Fruit fly (Drosophila melanogaster) Kc167 (cell line): ENCODE results near the gene CG33096.

Experiments used
- Myc ChIP-seq: fragments of >200 bp; optimal IDR thresholded peaks from 2 replicates; lab custom pipeline; 2017; ENCODE audit warnings: missing external identifiers
- Sin3A ChIP-seq: fragments of >200 bp; optimal IDR thresholded peaks from 2 replicates; lab custom pipeline; 2018; ENCODE audit warnings: missing external identifiers
- h ChIP-seq: fragments of >200 bp; optimal IDR thresholded peaks from 3 replicates; lab custom pipeline; 2018; ENCODE audit warnings: missing external identifiers
- insv ChIP-seq: fragments of >200 bp; optimal IDR thresholded peaks from 3 replicates; lab custom pipeline; 2018; ENCODE audit warnings: missing external identifiers
- psq ChIP-seq: fragments of >200 bp; optimal IDR thresholded peaks from 2 replicates; lab custom pipeline; 2017; ENCODE audit warnings: missing external identifiers
- ttk ChIP-seq: sonication (Bioruptor generic); optimal IDR thresholded peaks from 2 replicates; lab custom pipeline; 2017; ENCODE audit warnings: missing external identifiers

The CG33096 gene

DNA sequence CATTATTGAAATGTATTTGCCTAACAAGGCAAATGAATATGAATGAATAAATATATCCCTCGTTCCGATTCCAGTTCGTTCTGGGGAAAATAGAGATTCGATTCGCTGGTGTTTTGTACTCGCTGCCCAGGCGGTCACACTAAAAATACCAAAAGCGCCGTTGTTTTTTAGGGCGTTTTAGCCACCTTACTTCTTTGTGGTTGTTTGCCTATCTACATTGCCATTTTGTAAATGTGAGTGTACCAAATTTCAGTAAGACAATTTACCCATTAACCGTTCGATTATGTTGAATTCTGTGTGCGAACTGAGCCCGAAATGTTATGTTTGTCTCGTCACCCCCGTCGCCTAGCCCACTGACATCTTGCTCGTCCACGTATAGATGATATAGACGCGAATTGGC is at the start of gene CG33096, which contains the start of gene CG33095:
Gene CG33096, plus strand, starts transcription at position 187 of the 400 bp plus-strand sequence.
Gene CG33095, plus strand, starts transcription at position 187 of the 400 bp plus-strand sequence.
- TF ChIP-seq psq (no peak), Myc (lab: Kevin White, UChicago) (no peak), insv (lab: Kevin White, UChicago) (no peak), Sin3A (no peak), h (lab: Kevin White, UChicago) (no peak), ttk (lab: Kevin White, UChicago) (no peak)

DNA sequence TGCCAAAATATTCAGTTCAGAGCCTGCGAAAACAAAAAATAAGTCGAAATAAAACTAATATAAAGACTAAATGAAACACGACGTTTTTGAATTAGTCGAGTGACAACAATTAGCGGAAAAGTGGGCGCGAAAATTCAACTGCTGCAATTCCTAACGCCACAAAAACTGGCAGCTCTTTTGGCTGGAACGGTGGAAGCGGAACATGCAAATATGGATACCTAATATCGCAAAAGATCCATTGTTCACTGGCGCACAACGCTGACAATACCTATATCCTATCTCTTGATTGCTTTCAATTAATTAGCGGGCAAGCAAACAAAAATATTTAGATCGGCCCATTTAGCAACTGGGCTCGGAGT is 48.1 kb upstream of the CG33096 start, which contains the start of gene CG11791:
Gene CG11791, plus strand, starts transcription at position 234 of the 359 bp plus-strand sequence.
- no peak for TF ChIP-seq psq
- TF ChIP-seq Sin3A: no peak
- no peak for TF ChIP-seq h (lab: Kevin White, UChicago)
- TF ChIP-seq Myc (lab: Kevin White, UChicago): no peak
- no peak for TF ChIP-seq insv (lab: Kevin White, UChicago)
- no peak for TF ChIP-seq ttk (lab: Kevin White, UChicago)

DNA sequence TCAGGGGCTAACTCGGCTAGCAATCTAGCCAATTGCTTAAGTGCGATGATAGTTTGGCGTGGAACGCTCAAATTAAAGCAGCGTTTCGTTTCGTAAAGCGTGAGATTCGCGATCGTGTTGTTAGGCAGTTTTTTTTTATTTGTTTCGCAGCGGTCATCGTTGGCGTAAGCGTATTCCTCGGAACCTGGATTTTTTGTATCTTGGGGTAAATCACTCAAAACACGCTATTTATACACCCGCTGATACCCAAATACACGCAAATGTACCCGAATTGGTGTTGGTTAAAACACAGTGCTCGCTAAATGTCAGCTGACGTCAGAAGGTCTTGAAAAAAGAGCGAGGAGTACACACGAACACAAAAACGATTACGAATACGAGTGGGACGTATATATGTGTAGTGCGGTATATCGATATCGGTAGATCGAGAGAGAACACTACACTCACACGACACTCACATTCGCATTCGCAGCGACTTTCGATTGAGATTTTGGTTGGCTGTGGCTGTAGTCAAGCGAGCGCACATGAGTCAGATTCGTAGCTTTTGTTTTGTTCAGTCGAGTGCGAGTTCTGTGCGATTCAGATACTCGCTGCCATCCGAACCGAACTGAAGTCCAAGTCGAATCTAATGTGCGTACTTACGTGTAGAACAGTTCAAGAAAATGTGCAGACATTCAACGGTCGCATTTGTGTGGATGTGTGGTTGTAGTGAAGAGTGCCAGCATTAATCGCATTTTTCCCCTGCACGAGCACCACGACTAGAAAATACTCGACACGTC is 47.5 kb upstream of the CG33096 start:
- TF ChIP-seq insv (lab: Kevin White, UChicago): no peak
- no peak for TF ChIP-seq ttk (lab: Kevin White, UChicago)
- TF ChIP-seq h (lab: Kevin White, UChicago): no peak
- TF ChIP-seq psq: no peak
- TF ChIP-seq Sin3A: no peak
- TF ChIP-seq Myc (lab: Kevin White, UChicago): no peak

DNA sequence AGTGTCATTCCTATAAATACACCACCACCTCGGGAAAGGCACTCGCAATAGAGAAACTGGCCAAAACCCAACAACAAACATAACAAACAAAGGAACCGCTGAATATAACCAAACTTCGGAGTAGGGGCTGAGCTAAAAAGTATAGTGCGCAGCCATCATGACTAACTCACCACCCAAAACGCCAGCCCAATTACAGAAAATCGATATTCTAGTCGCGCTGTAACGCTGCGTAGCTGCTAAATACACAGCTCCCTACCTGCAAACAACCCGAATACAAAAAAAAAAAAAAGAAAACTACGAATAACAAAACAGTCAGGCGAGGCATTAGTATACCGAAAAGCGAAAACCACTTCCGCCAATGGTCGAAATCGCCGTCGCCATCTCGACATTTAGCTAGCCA is 46.8 kb upstream of the CG33096 start:
- no peak for TF ChIP-seq psq
- TF ChIP-seq Myc (lab: Kevin White, UChicago): no peak
- no peak for TF ChIP-seq Sin3A
- no peak for TF ChIP-seq h (lab: Kevin White, UChicago)
- TF ChIP-seq insv (lab: Kevin White, UChicago): no peak
- TF ChIP-seq ttk (lab: Kevin White, UChicago): no peak

DNA sequence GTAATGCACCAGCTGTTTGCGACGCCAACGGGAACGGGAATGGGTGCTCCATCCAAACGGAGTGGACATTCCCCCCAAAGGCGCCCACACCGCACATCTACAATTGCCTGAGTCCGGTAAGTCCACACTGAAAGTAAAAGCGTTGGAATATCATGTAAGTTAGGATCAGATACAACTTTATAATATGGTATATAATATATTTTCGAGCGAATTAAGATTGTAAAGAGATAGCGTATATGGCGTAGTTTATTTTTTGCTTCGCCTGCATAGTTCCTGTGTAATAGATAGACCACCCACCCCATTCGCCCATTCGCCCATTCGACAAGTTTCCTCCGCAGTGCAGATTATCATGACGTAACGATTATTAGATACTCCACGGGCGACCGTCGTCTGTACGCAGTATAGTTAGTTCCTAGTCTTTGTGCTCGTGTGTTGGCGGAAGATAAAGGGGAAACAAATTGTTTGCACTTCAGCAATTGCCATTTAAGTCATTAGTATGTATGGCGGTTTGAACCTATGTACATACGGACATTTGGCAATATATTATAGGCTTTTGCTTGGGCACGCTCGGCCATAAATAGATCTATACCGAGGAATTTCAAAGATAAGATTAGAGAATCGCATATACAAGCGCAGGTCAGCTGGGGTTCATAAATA is 45.9 kb upstream of the CG33096 start:
- TF ChIP-seq h (lab: Kevin White, UChicago) (no peak), psq (no peak), insv (lab: Kevin White, UChicago) (no peak), Sin3A (no peak), Myc (lab: Kevin White, UChicago) (no peak), ttk (lab: Kevin White, UChicago) (no peak)

DNA sequence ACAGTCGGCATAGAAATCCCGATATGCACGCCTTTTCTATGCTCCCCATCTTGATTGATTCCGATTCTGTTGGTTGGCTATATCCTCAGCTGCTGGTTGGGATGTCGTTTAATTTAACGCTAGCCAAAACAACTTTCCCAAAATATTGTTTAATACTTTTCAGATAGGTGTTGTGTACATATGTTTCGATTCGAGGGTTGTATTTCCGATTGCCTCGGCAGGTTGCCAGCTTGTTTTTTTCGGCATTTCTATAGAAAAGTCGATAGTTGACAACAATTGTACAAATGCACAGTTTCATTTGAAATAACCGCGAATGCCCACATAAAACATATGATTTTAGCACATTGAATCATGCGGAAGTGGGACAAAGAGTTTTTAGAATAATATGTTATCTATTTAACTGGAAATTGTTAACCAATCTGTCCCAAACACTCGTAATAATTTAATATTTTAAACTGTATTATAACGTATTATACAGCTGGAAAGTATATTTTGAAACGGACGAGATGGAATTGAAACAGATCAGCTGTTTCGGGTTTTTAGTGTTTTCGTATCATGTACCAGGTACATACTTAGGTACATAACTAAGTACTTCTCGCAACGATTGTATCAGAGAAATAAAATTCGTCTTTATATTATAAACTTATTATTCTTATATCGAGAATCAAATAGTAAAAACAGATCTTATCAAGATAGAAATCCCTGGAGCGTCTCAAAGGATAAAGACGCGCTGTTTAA is 42.9 kb upstream of the CG33096 start, which contains the start of gene CG31109:
Gene CG31109, minus strand, starts transcription at position 203 of the 738 bp plus-strand sequence.
- TF ChIP-seq ttk (lab: Kevin White, UChicago) (no peak), Myc (lab: Kevin White, UChicago) (no peak), h (lab: Kevin White, UChicago) (no peak), psq (no peak), Sin3A (no peak), insv (lab: Kevin White, UChicago) (no peak)

DNA sequence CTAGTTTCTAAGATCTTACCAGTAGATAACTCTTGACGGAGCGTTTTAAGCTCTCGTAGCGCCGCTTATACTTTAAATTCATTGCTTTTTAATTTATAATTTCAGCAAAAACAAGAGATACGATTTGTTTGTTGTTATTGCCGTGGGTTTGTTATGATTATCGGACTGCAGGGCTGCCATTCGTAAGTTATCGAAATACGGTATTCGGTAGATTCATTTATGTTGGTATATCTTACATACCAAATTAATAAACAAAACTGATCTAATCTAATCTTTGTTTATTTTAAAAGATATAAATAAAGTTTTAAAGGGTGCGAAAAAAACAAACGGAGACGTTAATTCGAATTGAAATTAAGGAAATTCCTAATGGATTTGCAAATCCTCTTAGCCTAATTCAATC is 41.5 kb upstream of the CG33096 start, which contains the start of the genes CG31111 and stac:
Gene CG31111, minus strand, starts transcription at position 162 of the 400 bp plus-strand sequence.
Gene stac, plus strand, starts transcription at position 271 of the 400 bp plus-strand sequence.
- TF ChIP-seq Sin3A: no peak
- no peak for TF ChIP-seq ttk (lab: Kevin White, UChicago)

DNA sequence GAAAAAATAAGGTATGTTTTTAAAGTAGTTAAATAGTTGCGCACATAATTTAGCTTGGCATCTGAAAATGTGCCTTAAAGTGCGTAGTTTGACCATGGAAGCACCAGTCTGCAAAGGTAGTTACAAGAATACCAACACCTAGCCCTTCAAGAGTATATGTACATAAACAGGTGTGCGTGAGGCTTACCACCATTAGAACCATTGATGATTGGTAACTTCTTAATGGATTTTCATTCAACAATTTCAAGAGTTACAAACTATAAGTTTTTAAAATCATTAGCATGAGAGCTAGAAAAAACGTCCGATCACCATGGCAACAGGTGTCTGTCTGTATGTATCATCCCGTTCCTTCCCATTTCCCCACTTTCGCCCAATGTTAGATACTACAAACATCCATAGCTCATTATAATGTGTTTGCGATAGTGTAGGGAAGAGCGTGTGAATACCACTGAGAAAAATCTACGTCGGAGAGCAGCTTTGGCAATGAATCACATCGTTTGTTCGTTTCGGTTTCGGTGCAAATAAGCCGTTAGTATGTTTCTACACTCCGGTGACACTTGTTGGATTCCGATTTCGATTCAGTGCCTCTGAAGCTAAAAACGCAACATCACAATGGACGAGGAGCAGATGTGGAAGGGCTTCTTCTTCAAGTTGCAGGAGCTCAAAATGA is 40.8 kb upstream of the CG33096 start:
- TF ChIP-seq insv (lab: Kevin White, UChicago): no peak
- no peak for TF ChIP-seq psq
- TF ChIP-seq ttk (lab: Kevin White, UChicago): no peak
- TF ChIP-seq Sin3A: no peak
- TF ChIP-seq Myc (lab: Kevin White, UChicago): no peak
- TF ChIP-seq h (lab: Kevin White, UChicago): no peak

DNA sequence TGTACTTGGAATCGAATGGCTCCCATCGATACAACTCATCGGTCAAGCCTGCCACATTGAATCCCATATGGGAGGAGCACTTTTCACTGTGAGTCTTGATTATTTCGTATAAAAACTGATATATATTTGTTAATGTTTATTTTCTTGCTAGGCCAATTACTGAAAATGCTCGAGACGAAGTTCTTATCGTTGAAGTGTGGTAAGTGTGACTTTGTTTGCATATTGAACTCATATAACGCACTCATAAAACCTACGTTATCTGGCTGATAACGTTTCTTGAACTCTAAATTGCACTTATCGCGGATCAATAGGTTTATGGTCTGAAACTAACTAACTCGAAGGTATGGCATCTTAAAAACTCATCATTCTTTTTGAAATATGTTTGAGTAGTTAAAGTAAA is 37.0 kb upstream of the CG33096 start:
- no peak for TF ChIP-seq ttk (lab: Kevin White, UChicago)
- TF ChIP-seq Sin3A: no peak
- no peak for TF ChIP-seq psq
- no peak for TF ChIP-seq h (lab: Kevin White, UChicago)
- no peak for TF ChIP-seq Myc (lab: Kevin White, UChicago)
- TF ChIP-seq insv (lab: Kevin White, UChicago): no peak

DNA sequence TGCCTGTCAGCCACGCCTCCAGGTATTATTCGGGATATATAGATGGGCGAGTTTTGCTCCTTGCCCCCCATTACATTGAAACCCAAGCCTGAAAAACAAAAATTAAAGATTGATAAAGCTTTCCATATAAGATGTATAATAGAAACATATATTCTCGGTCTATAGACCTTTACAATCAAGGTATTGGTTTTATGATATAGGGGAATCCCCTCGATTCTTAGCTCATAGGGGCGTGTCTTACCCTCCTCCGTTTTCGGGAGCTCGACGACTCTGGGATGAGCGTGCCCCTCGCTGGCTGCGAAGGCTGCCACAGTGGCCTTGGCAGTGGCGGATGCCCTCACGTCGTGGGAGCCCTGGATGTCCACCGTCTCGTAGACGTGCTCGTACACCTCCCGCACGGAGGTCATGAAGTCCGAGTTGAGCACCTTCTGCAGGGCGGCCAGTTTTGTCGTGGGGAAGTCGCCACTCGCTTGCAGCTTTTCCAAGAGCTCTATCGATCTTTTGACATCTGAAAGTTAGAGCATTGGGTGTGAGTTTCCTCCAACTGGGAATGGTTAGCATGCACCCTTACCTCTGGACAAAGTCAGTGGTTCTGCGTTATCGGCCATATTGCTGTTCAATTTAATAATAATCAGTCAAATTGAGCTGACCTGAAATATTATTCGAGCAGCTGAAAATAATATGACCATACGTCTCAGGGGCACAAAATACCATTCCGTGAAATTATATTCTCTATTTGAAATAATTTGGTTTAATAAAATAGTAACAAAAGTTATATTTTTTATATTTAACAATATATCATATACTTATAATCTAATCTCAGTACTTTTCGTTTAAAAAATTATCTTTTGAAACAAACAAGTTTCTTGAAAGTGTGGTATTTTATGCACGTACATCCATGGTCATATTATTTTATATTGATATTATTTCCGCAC is 32.3 kb upstream of the CG33096 start, which contains the start of the genes veli and PQBP1:
Gene veli, minus strand, starts transcription at position 685 of the 935 bp plus-strand sequence.
Gene PQBP1, plus strand, starts transcription at position 885 of the 935 bp plus-strand sequence.
- TF ChIP-seq psq (no peak), Sin3A (no peak), h (lab: Kevin White, UChicago) (no peak), insv (lab: Kevin White, UChicago) (no peak), Myc (lab: Kevin White, UChicago) (no peak), ttk (lab: Kevin White, UChicago) (no peak)
